Worm (Caenorhabditis elegans): Measurements from ENCODE around the gene nhr-254.

Gene nhr-254

DNA sequence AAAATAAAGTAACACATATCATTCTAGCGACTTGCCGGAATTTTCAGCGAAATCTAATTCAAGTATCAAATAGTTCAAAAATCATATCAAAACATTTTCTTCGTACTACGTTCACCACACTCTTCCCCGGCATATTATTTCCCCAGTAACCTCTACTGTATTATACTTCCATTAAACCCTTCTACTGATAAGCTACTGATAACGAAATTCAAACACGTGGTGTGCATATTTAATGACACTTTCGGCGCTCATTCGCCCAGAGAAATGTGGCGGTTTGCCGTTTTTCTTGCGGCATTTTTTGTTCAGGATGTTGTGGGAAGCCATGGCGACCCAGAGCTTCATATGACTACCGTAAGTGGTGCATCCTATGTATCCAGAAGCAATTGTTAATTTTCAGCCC, 6.9 kb upstream of the nhr-254 start, which contains the start of gene lipl-5:
Gene lipl-5, plus strand, starts transcription at position 259 of the 400 bp plus-strand sequence.
- TF ChIP-seq ttx-3 (tag; optimal IDR thresholded peaks at IDR 0.05) = no peak
- TF ChIP-seq elt-2 (tag; optimal IDR thresholded peaks at IDR 0.05) = peak; percentile 59

DNA sequence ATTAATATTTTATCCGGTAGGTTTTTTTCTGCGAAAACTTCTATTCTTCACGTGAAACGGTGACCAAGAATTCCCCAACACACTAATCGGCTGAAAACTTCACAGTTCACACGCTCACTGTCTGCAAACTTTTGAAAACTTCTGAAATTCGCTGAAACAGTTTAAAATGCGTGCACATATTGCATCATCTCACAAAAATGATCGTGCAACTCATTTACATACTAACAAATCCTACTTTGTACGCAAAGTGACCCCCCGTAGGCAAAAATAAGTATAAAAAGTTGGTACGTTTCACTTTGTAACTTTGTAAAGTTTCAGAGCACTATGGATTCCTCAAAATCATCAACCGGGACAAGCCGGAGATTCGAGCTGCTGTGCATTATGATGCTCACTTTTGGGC, 4.0 kb upstream of the nhr-254 start, which contains the start of gene ZK6.6:
Gene ZK6.6, plus strand, starts transcription at position 301 of the 400 bp plus-strand sequence.
- no peak for TF ChIP-seq pax-1 (tag; optimal IDR thresholded peaks at IDR 0.05)
- TF ChIP-seq ceh-2 (tag; optimal IDR thresholded peaks at IDR 0.05) = no peak
- TF ChIP-seq che-1 (tag; optimal IDR thresholded peaks at IDR 0.05) = no peak
- TF ChIP-seq unc-55 (GFP tag; optimal IDR thresholded peaks at IDR 0.05) = no peak
- no peak for TF ChIP-seq ceh-48 (tag; optimal IDR thresholded peaks at IDR 0.05)
- no peak for TF ChIP-seq rnt-1 (tag; optimal IDR thresholded peaks at IDR 0.05)
- TF ChIP-seq ceh-18 (tag; optimal IDR thresholded peaks at IDR 0.05) = no peak
- TF ChIP-seq fkh-6 (tag; optimal IDR thresholded peaks at IDR 0.05) = no peak
- TF ChIP-seq ceh-45 (GFP tag; IDR thresholded peaks at IDR 0.05) = no peak
- TF ChIP-seq ahr-1 (tag; optimal IDR thresholded peaks at IDR 0.05) = no peak
- TF ChIP-seq ceh-19 (GFP tag; optimal IDR thresholded peaks at IDR 0.05) = no peak
- no peak for TF ChIP-seq pat-9 (tag; optimal IDR thresholded peaks at IDR 0.05)
- TF ChIP-seq elt-2 (tag; optimal IDR thresholded peaks at IDR 0.05) = no peak
- no peak for TF ChIP-seq npax-4 (tag; optimal IDR thresholded peaks at IDR 0.05)
- no peak for TF ChIP-seq T23F11.4 (GFP tag; optimal IDR thresholded peaks at IDR 0.05)
- no peak for TF ChIP-seq ceh-9 (tag; optimal IDR thresholded peaks at IDR 0.05)
- TF ChIP-seq F13H6.1 (tag; optimal IDR thresholded peaks at IDR 0.05) = no peak
- no peak for TF ChIP-seq hlh-13 (GFP tag; optimal IDR thresholded peaks at IDR 0.05)
- no peak for TF ChIP-seq unc-3 (GFP tag; conservative IDR thresholded peaks at IDR 0.05)
- no peak for TF ChIP-seq unc-3 (tag; optimal IDR thresholded peaks at IDR 0.05)

DNA sequence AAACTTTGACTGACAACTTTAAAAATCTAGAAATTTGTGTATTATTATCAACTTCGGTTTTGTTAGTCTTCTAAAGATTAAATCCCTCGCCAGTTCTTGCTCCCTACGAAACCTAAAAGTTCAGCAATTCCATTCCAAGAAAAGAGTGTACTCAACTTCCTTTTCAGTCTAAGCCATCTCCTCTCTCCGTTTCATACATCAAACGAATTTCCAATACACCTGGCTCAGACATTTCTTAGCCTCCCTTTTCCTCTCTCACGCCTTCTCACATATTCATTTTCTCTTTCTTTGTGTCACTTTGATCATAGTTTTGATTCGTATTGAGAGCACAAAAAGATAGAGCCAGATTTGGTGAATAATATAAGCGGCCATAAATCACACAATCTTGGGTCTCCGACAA, 3.9 kb downstream of the nhr-254 start, which contains the start of gene nhr-253:
Gene nhr-253, plus strand, starts transcription at position 285 of the 400 bp plus-strand sequence.
- TF ChIP-seq pha-4 (tag; optimal IDR thresholded peaks at IDR 0.05) (no peak), sox-2 (GFP tag; IDR thresholded peaks at IDR 0.05) (no peak), fax-1 (tag; optimal IDR thresholded peaks at IDR 0.05) (no peak), ceh-22 (tag; optimal IDR thresholded peaks at IDR 0.05) (no peak), ceh-19 (GFP tag; optimal IDR thresholded peaks at IDR 0.05) (no peak), ets-4 (tag; optimal IDR thresholded peaks at IDR 0.05) (no peak), syd-9 (tag; optimal IDR thresholded peaks at IDR 0.05) (no peak), madf-2 (tag; optimal IDR thresholded peaks at IDR 0.05) (no peak), ahr-1 (tag; optimal IDR thresholded peaks at IDR 0.05) (no peak), zip-5 (tag; optimal IDR thresholded peaks at IDR 0.05) (no peak), tbx-2 (tag; optimal IDR thresholded peaks at IDR 0.05) (no peak), nfya-1 (tag; optimal IDR thresholded peaks at IDR 0.05) (no peak), ama-1 (optimal IDR thresholded peaks at IDR 0.05) (no peak), unc-86 (tag; optimal IDR thresholded peaks at IDR 0.05) (no peak), hlh-15 (tag; optimal IDR thresholded peaks at IDR 0.05) (no peak), rnt-1 (tag; optimal IDR thresholded peaks at IDR 0.05) (no peak), ttx-3 (tag; optimal IDR thresholded peaks at IDR 0.05) (no peak), C38D4.7 (GFP tag; optimal IDR thresholded peaks at IDR 0.05) (no peak), K09A11.1 (tag; optimal IDR thresholded peaks at IDR 0.05; ENCODE audit: insufficient read depth) (no peak), hlh-30 (tag; optimal IDR thresholded peaks at IDR 0.05; ENCODE audit: insufficient read depth) (no peak)

DNA sequence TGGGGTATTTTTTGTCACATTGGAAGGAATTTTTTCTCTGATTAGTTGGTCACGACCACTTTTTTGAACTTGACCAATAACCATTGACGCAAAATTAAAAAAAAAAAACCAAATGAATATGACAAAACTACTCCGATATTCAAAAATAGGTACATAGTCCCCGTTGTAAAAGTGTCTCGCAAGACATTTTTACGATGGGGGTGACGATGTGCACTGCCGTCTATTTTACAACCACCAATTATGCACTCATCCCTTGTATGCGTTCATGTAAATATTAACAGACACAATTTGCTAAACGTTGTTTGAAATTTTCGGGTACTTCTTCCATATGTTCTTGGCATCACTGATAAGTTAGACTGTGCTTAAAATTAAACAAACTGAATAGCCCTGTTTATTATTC, 7.3 kb downstream of the nhr-254 start, which contains the start of gene scl-27:
Gene scl-27, plus strand, starts transcription at position 301 of the 400 bp plus-strand sequence.
- TF ChIP-seq ceh-45 (GFP tag; IDR thresholded peaks at IDR 0.05) (no peak), mec-3 (tag; optimal IDR thresholded peaks at IDR 0.05; ENCODE audit: borderline replicate concordance) (no peak), ceh-31 (tag; optimal IDR thresholded peaks at IDR 0.05) (no peak), tbx-2 (tag; optimal IDR thresholded peaks at IDR 0.05) (no peak), elt-2 (tag; optimal IDR thresholded peaks at IDR 0.05) (no peak), ceh-22 (tag; optimal IDR thresholded peaks at IDR 0.05) (no peak), ztf-16 (tag; optimal IDR thresholded peaks at IDR 0.05) (no peak), ceh-18 (tag; optimal IDR thresholded peaks at IDR 0.05) (no peak), ceh-6 (GFP tag; optimal IDR thresholded peaks at IDR 0.05) (no peak), ceh-24 (tag; optimal IDR thresholded peaks at IDR 0.05) (no peak), dve-1 (tag; optimal IDR thresholded peaks at IDR 0.05) (no peak), C08G9.2 (tag; optimal IDR thresholded peaks at IDR 0.05) (no peak), pqm-1 (tag; optimal IDR thresholded peaks at IDR 0.05) (no peak), hlh-8 (tag; optimal IDR thresholded peaks at IDR 0.05) (no peak)
